Fruit fly (Drosophila melanogaster): ENCODE data around the gene CG33158.

DNA sequence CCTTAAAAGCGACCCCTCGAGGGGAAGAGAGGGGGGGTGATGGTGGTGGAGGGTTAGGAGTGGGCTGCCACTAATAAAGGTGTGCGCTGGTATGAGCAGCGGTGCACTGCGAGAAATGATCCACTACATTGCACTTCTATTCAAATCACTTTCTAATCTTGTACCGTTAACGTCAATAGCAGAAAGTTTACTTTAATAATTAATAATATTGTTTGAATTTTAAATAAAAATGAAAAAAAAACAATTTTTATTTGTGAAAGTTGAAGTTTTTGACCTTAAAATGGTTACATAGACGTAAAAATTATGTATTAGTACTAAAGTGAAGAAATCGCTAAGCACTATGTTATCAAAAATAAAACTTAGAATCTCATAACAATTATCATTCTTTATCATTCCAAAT lies 26.5 kb upstream of the CG33158 start:
- TF ChIP-seq Dll (optimal IDR thresholded peaks at IDR 0.05), result no peak
- no peak for TF ChIP-seq usp (GFP tag; optimal IDR thresholded peaks at IDR 0.05)
- TF ChIP-seq EcR (GFP tag; optimal IDR thresholded peaks at IDR 0.05), result no peak
- no peak for TF ChIP-seq CG8478 (optimal IDR thresholded peaks at IDR 0.05)

Data from whole organism.